Worm (Caenorhabditis elegans) whole organism, L2 larva: ENCODE measurements around the gene H25K10.1.

ENCODE experiments used
- C34F6.9 ChIP-seq: fragments of 150-350 bp; optimal IDR thresholded peaks from 2 replicates; lab custom pipeline; 2014; ENCODE audit warnings: missing biosample characterization, missing genetic modification characterization
- F13H6.1 ChIP-seq: sonication (generic microtip); optimal IDR thresholded peaks from 2 replicates; lab custom pipeline; 2016; ENCODE audit warnings: missing genetic modification characterization, missing compliant biosample characterization
- Y55F3AM.14 ChIP-seq: fragments of 200-800 bp; sonication (Bioruptor generic); optimal IDR thresholded peaks from 2 replicates; lab custom pipeline; 2018; ENCODE audit warnings: mild to moderate bottlenecking, missing genetic modification characterization, missing compliant biosample characterization
- aly-2 ChIP-seq: fragments of 150-350 bp; optimal IDR thresholded peaks from 2 replicates; lab custom pipeline; 2014; ENCODE audit warnings: missing biosample characterization, missing genetic modification characterization
- ama-1 ChIP-seq: fragments of 150-350 bp; optimal IDR thresholded peaks from 2 replicates; lab custom pipeline; 2018; ENCODE audit warnings: inconsistent platforms
- blmp-1 ChIP-seq: sonication (generic microtip); optimal IDR thresholded peaks from 2 replicates; lab custom pipeline; 2017; ENCODE audit warnings: missing genetic modification characterization, mild to moderate bottlenecking, missing compliant biosample characterization, antibody characterized with exemption, moderate library complexity; ENCODE audit not compliant: insufficient read depth
- ceh-82 ChIP-seq: fragments of 150-350 bp; optimal IDR thresholded peaks from 2 replicates; lab custom pipeline; 2014; ENCODE audit warnings: missing biosample characterization, missing genetic modification characterization
- crh-2 ChIP-seq: sonication (generic microtip); optimal IDR thresholded peaks from 2 replicates; lab custom pipeline; 2017; ENCODE audit warnings: missing biosample characterization, missing genetic modification characterization
- dmd-4 ChIP-seq: sonication (generic microtip); optimal IDR thresholded peaks from 2 replicates; lab custom pipeline; 2017; ENCODE audit warnings: missing biosample characterization, missing genetic modification characterization
- egl-27 ChIP-seq: sonication (generic microtip); optimal IDR thresholded peaks from 3 replicates; lab custom pipeline; 2017; ENCODE audit warnings: missing biosample characterization, missing genetic modification reagents, missing genetic modification characterization
- elt-1 ChIP-seq: fragments of 150-350 bp; optimal IDR thresholded peaks from 2 replicates; lab custom pipeline; 2014; ENCODE audit warnings: missing biosample characterization, missing genetic modification characterization
- gmeb-1 ChIP-seq: fragments of 150-350 bp; optimal IDR thresholded peaks from 2 replicates; lab custom pipeline; 2014; ENCODE audit warnings: missing biosample characterization, missing genetic modification characterization
- lin-11 ChIP-seq: fragments of 150-350 bp; sonication (generic microtip); optimal IDR thresholded peaks from 2 replicates; lab custom pipeline; 2014; ENCODE audit warnings: missing biosample characterization, missing genetic modification characterization, inconsistent platforms, mixed read lengths
- lin-13 ChIP-seq: fragments of 150-350 bp; optimal IDR thresholded peaks from 2 replicates; lab custom pipeline; 2014; ENCODE audit warnings: missing biosample characterization, missing genetic modification reagents, missing genetic modification characterization
- lin-39 ChIP-seq: fragments of 150-350 bp; optimal IDR thresholded peaks from 2 replicates; lab custom pipeline; 2014; ENCODE audit warnings: missing biosample characterization, missing genetic modification reagents, missing genetic modification characterization
- lsy-2 ChIP-seq, 2 experiments: fragments of 150-350 bp in 1 of 2; sonication (generic microtip) in 1 of 2; optimal IDR thresholded peaks; 2 replicates each; lab custom pipeline; 2014 to 2017; ENCODE audit warnings: missing biosample characterization in 2 of 2, missing genetic modification characterization in 2 of 2
- mab-5 ChIP-seq: fragments of 150-350 bp; optimal IDR thresholded peaks from 2 replicates; lab custom pipeline; 2014; ENCODE audit warnings: missing biosample characterization, missing genetic modification characterization
- mbf-1 ChIP-seq: sonication (generic microtip); optimal IDR thresholded peaks from 2 replicates; lab custom pipeline; 2017; ENCODE audit warnings: missing biosample characterization, missing genetic modification characterization
- mdl-1 ChIP-seq, 2 experiments: fragments of 150-350 bp in 1 of 2; sonication (generic microtip) in 1 of 2; optimal IDR thresholded peaks; 2 replicates each; lab custom pipeline; 2017; ENCODE audit warnings: missing biosample characterization in 2 of 2, missing genetic modification characterization in 2 of 2
- nhr-10 ChIP-seq: sonication (generic microtip); optimal IDR thresholded peaks from 2 replicates; lab custom pipeline; 2017; ENCODE audit warnings: missing biosample characterization, missing genetic modification characterization
- nhr-11 ChIP-seq: fragments of 150-350 bp; optimal IDR thresholded peaks from 2 replicates; lab custom pipeline; 2014; ENCODE audit warnings: missing biosample characterization, missing genetic modification characterization
- nhr-12 ChIP-seq: fragments of 150-350 bp; optimal IDR thresholded peaks from 2 replicates; lab custom pipeline; 2014; ENCODE audit warnings: missing biosample characterization, missing genetic modification characterization
- nhr-129 ChIP-seq: fragments of 150-350 bp; optimal IDR thresholded peaks from 2 replicates; lab custom pipeline; 2014; ENCODE audit warnings: missing biosample characterization, missing genetic modification characterization
- nhr-23 ChIP-seq: fragments of 150-350 bp; optimal IDR thresholded peaks from 2 replicates; lab custom pipeline; 2014; ENCODE audit warnings: missing biosample characterization, missing genetic modification reagents, missing genetic modification characterization
- nhr-237 ChIP-seq: fragments of 150-350 bp; optimal IDR thresholded peaks from 2 replicates; lab custom pipeline; 2014; ENCODE audit warnings: missing biosample characterization, missing genetic modification characterization
- nhr-6 ChIP-seq: fragments of 150-350 bp; optimal IDR thresholded peaks from 2 replicates; lab custom pipeline; 2014; ENCODE audit warnings: missing biosample characterization, missing genetic modification characterization
- nhr-77 ChIP-seq: fragments of 150-350 bp; optimal IDR thresholded peaks from 2 replicates; lab custom pipeline; 2014; ENCODE audit warnings: missing biosample characterization, missing genetic modification characterization
- skn-1 ChIP-seq: sonication (generic microtip); optimal IDR thresholded peaks from 2 replicates; lab custom pipeline; 2017; ENCODE audit warnings: missing biosample characterization, missing genetic modification characterization
- sma-3 ChIP-seq: sonication (generic microtip); optimal IDR thresholded peaks from 2 replicates; lab custom pipeline; 2016; ENCODE audit warnings: missing genetic modification reagents, missing genetic modification characterization, missing compliant biosample characterization
- sma-9 ChIP-seq, 2 experiments: fragments of 150-350 bp in 1 of 2; sonication (generic microtip) in 1 of 2; optimal IDR thresholded peaks; 2 replicates each; lab custom pipeline; 2014 to 2016; ENCODE audit warnings: missing genetic modification characterization in 2 of 2, mild to moderate bottlenecking in 1 of 2, missing biosample characterization in 1 of 2, missing compliant biosample characterization in 1 of 2, missing genetic modification reagents in 1 of 2, moderate library complexity in 1 of 2
- snpc-4 ChIP-seq: fragments of 150-350 bp; optimal IDR thresholded peaks from 2 replicates; lab custom pipeline; 2014; ENCODE audit warnings: missing biosample characterization, missing genetic modification characterization
- unc-55 ChIP-seq: fragments of 150-350 bp; sonication (generic microtip); optimal IDR thresholded peaks from 3 replicates; lab custom pipeline; 2014; ENCODE audit warnings: missing biosample characterization, missing genetic modification reagents, missing genetic modification characterization
- unc-62 ChIP-seq: fragments of 150-350 bp; optimal IDR thresholded peaks from 2 replicates; lab custom pipeline; 2014; ENCODE audit warnings: missing biosample characterization, missing genetic modification reagents, missing genetic modification characterization
- zag-1 ChIP-seq: fragments of 150-350 bp; optimal IDR thresholded peaks from 2 replicates; lab custom pipeline; 2014; ENCODE audit warnings: missing biosample characterization, missing genetic modification characterization
- ztf-1 ChIP-seq: fragments of 200-800 bp; sonication (Bioruptor generic); conservative IDR thresholded peaks from 2 replicates; pipeline ENCODE4 v1.3.6; 2022; ENCODE audit warnings: missing genetic modification characterization, missing compliant biosample characterization
- ztf-11 ChIP-seq: sonication (generic microtip); optimal IDR thresholded peaks from 2 replicates; lab custom pipeline; 2017; ENCODE audit warnings: missing biosample characterization, missing genetic modification characterization

H25K10.1 gene

ce11 chrIV:16216165-16216564 lies 14.0 kb downstream of the H25K10.1 start:
- no peak for TF ChIP-seq nhr-10 (tag; lab: Kevin White, UChicago)
- TF ChIP-seq lsy-2 (tag; optimal IDR thresholded peaks at IDR 0.05; lab: Kevin White, UChicago) = no peak
- TF ChIP-seq skn-1 (tag; lab: Kevin White, UChicago) = no peak
- TF ChIP-seq egl-27 (tag; lab: Kevin White, UChicago) = no peak
- no peak for TF ChIP-seq elt-1 (tag; lab: Kevin White, UChicago)
- no peak for TF ChIP-seq nhr-11 (tag; lab: Kevin White, UChicago)
- TF ChIP-seq sma-9 (GFP tag; optimal IDR thresholded peaks at IDR 0.05; lab: Kevin White, UChicago) = no peak
- no peak for TF ChIP-seq sma-9 (tag; optimal IDR thresholded peaks at IDR 0.05; lab: Kevin White, UChicago)
- TF ChIP-seq gmeb-1 = no peak
- TF ChIP-seq mdl-1 (tag; optimal IDR thresholded peaks at IDR 0.05; lab: Kevin White, UChicago) = no peak
- TF ChIP-seq ztf-1 (GFP tag; lab: Robert Waterston, UW) = no peak
- no peak for TF ChIP-seq unc-62
- TF ChIP-seq F13H6.1 (tag; lab: Kevin White, UChicago) = no peak
- no peak for TF ChIP-seq lin-13 (GFP tag; lab: Kevin White, UChicago)
- TF ChIP-seq snpc-4 (tag; lab: Kevin White, UChicago) = no peak
- no peak for TF ChIP-seq nhr-237 (tag; lab: Kevin White, UChicago)

ce11 chrIV:16220688-16221087 lies 18.5 kb downstream of the H25K10.1 start:
- no peak for TF ChIP-seq crh-2
- no peak for TF ChIP-seq aly-2 (tag; lab: Kevin White, UChicago)
- no peak for TF ChIP-seq ama-1 (lab: Kevin White, UChicago)
- TF ChIP-seq dmd-4 = no peak
- no peak for TF ChIP-seq C34F6.9
- TF ChIP-seq nhr-237 (tag; lab: Kevin White, UChicago) = no peak
- no peak for TF ChIP-seq nhr-10 (tag; lab: Kevin White, UChicago)
- TF ChIP-seq blmp-1 (tag; lab: Kevin White, UChicago) = no peak
- no peak for TF ChIP-seq nhr-12 (tag; lab: Kevin White, UChicago)

ce11 chrIV:16221559-16221958 lies 19.4 kb downstream of the H25K10.1 start, which contains the start of gene srv-11:
srv-11 (minus strand) TSS chrIV:16221659.
- no peak for TF ChIP-seq nhr-11 (tag; lab: Kevin White, UChicago)

ce11 chrIV:16225747-16226146 lies 23.6 kb downstream of the H25K10.1 start, which contains the start of gene H25K10.4:
H25K10.4 (plus strand) TSS chrIV:16226047.
- TF ChIP-seq nhr-129 (tag; lab: Kevin White, UChicago) (no peak), nhr-12 (tag; lab: Kevin White, UChicago) (no peak), sma-3 (GFP tag; lab: Kevin White, UChicago) (no peak), mab-5 (tag; lab: Kevin White, UChicago) (no peak), nhr-23 (tag; lab: Kevin White, UChicago) (no peak), ztf-11 (no peak), egl-27 (tag; lab: Kevin White, UChicago) (no peak), ceh-82 (no peak), lin-39 (no peak)
- TF ChIP-seq, all 48 proteins: peak for 0

DNA sequence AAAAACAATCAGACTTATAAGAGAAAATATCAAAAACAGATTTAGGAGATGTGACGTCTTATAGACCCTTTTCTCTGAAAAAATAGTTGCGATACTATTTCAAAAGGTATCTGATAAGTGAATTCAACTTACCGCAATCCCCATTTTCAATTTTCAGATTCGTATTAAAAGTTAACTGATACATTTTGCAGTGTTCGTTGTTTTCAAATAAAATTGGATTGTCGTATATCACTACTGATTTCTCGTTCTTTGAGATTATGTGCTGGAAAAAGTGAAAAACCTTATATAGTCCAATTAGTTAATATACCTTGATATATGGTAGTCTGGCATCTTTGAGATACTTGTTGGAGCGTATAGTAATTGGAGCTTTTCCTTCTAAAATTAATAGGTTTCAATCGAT lies 28.3 kb downstream of the H25K10.1 start:
- TF ChIP-seq nhr-237 (tag; lab: Kevin White, UChicago) = no peak
- no peak for TF ChIP-seq nhr-12 (tag; lab: Kevin White, UChicago)
- no peak for TF ChIP-seq mdl-1 (tag; optimal IDR thresholded peaks at IDR 0.05; lab: Kevin White, UChicago)
- no peak for TF ChIP-seq ztf-11

ce11 chrIV:16233028-16233427 lies 30.9 kb downstream of the H25K10.1 start, which contains the start of the genes hpa-1 and irld-39:
hpa-1 (minus strand) TSS chrIV:16233128.
irld-39 (plus strand) TSS chrIV:16233148.
- TF ChIP-seq unc-55 (GFP tag; lab: Kevin White, UChicago) = no peak
- no peak for TF ChIP-seq zag-1 (tag; lab: Kevin White, UChicago)
- no peak for TF ChIP-seq mab-5 (tag; lab: Kevin White, UChicago)
- no peak for TF ChIP-seq mbf-1
- TF ChIP-seq nhr-6 (tag; lab: Kevin White, UChicago) = no peak
- no peak for TF ChIP-seq sma-3 (GFP tag; lab: Kevin White, UChicago)
- no peak for TF ChIP-seq Y55F3AM.14
- TF ChIP-seq blmp-1 (tag; lab: Kevin White, UChicago) = no peak
- no peak for TF ChIP-seq snpc-4 (tag; lab: Kevin White, UChicago)
- TF ChIP-seq nhr-77 (tag; lab: Kevin White, UChicago) = no peak
- TF ChIP-seq C34F6.9 = no peak
- no peak for TF ChIP-seq lin-11 (tag; lab: Kevin White, UChicago)
- no peak for TF ChIP-seq nhr-10 (tag; lab: Kevin White, UChicago)
- no peak for TF ChIP-seq ztf-1 (GFP tag; lab: Robert Waterston, UW)
- TF ChIP-seq egl-27 (tag; lab: Kevin White, UChicago) = no peak
- TF ChIP-seq lin-39 = no peak
- no peak for TF ChIP-seq sma-9 (GFP tag; optimal IDR thresholded peaks at IDR 0.05; lab: Kevin White, UChicago)
- no peak for TF ChIP-seq sma-9 (tag; optimal IDR thresholded peaks at IDR 0.05; lab: Kevin White, UChicago)
